Worm (Caenorhabditis elegans) whole organism, mixed stage, embryonic: ENCODE measurements around the gene lin-31.

Experiments used
- flh-1 ChIP-seq: fragments of 200-800 bp; sonication (Bioruptor generic); optimal IDR thresholded peaks from 2 replicates; lab custom pipeline; 2018; ENCODE audit warnings: mild to moderate bottlenecking, missing genetic modification characterization, moderate library complexity, missing compliant biosample characterization
- lin-32 ChIP-seq: fragments of 200-800 bp; sonication (Bioruptor generic); optimal IDR thresholded peaks from 2 replicates; lab custom pipeline; 2018; ENCODE audit warnings: mild to moderate bottlenecking, missing genetic modification characterization, missing compliant biosample characterization
- mep-1 ChIP-seq: fragments of 150-350 bp; optimal IDR thresholded peaks from 2 replicates; lab custom pipeline; 2017; ENCODE audit warnings: missing biosample characterization, missing genetic modification reagents, missing genetic modification characterization, inconsistent platforms
- snpc-4 ChIP-seq: fragments of 150-350 bp; optimal IDR thresholded peaks from 2 replicates; lab custom pipeline; 2014; ENCODE audit warnings: missing biosample characterization, missing genetic modification characterization

DNA sequence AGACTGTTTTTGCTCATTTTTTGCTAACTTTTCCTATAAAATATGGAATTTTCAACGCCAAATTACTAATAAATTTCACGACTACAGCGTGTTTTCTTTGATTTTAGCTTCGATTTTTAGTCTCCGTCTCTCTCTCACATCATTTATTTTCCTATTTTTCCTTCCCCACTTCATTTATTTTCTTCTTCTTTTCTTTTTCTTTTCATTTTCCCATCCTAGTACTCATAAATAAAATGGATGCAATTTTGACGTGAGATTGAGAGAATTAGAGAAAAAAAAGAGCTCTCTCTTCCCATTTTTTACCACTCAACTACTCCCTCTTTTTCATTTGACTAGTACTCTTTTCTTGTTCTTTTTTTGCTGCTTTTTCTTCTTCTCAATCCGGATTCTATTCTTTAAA, 22.1 kb upstream of the lin-31 start:
- TF ChIP-seq lin-32 (GFP tag; lab: Kevin White, UChicago) (no peak), mep-1 (tag; lab: Kevin White, UChicago) (no peak), snpc-4 (tag; lab: Kevin White, UChicago) (no peak), flh-1 (GFP tag; lab: Kevin White, UChicago) (no peak)
